Worm (Caenorhabditis elegans) whole organism, midembryonic: ENCODE measurements around the gene pei-1.

ENCODE experiments used
- T22C8.4 ChIP-seq: fragments of 200-800 bp; sonication (Bioruptor generic); IDR thresholded peaks from 2 replicates; pipeline ENCODE4 v1.3.6; 2022; ENCODE audit warnings: missing genetic modification characterization, missing compliant biosample characterization
- cog-1 ChIP-seq: sonication (generic microtip); optimal IDR thresholded peaks from 2 replicates; lab custom pipeline; 2016; ENCODE audit warnings: missing genetic modification characterization, missing compliant biosample characterization
- flt-1 ChIP-seq: fragments of 200-800 bp; sonication (Bioruptor generic); IDR thresholded peaks from 2 replicates; pipeline ENCODE4 v1.3.6; 2022; ENCODE audit warnings: missing genetic modification characterization, missing compliant biosample characterization
- klf-2 ChIP-seq: fragments of 200-800 bp; sonication (Bioruptor generic); conservative IDR thresholded peaks from 2 replicates; pipeline ENCODE4 v1.3.6; 2022; ENCODE audit warnings: missing genetic modification reagents, missing genetic modification characterization, missing compliant biosample characterization
- med-1 ChIP-seq: sonication (generic microtip); optimal IDR thresholded peaks from 2 replicates; lab custom pipeline; 2017; ENCODE audit warnings: missing genetic modification characterization, mild to moderate bottlenecking, missing compliant biosample characterization, antibody characterized with exemption, missing genetic modification reagents; ENCODE audit not compliant: insufficient read depth
- ref-1 ChIP-seq: fragments of 200-800 bp; sonication (Bioruptor generic); conservative IDR thresholded peaks from 2 replicates; pipeline ENCODE4 v1.3.6; 2022; ENCODE audit warnings: missing genetic modification reagents, missing genetic modification characterization, missing compliant biosample characterization
- tab-1 ChIP-seq: fragments of 200-800 bp; sonication (Bioruptor generic); IDR thresholded peaks from 2 replicates; pipeline ENCODE4 v1.3.6; 2022; ENCODE audit warnings: missing genetic modification characterization, missing compliant biosample characterization
- ztf-23 ChIP-seq: fragments of 200-800 bp; sonication (Bioruptor generic); IDR thresholded peaks from 2 replicates; pipeline ENCODE4 v1.3.6; 2022; ENCODE audit warnings: missing genetic modification reagents, missing genetic modification characterization, missing compliant biosample characterization
- ztf-29 ChIP-seq: fragments of 200-800 bp; sonication (Bioruptor generic); IDR thresholded peaks from 2 replicates; pipeline ENCODE4 v1.3.6; 2022; ENCODE audit warnings: missing genetic modification reagents, missing genetic modification characterization, missing compliant biosample characterization

The pei-1 gene

DNA sequence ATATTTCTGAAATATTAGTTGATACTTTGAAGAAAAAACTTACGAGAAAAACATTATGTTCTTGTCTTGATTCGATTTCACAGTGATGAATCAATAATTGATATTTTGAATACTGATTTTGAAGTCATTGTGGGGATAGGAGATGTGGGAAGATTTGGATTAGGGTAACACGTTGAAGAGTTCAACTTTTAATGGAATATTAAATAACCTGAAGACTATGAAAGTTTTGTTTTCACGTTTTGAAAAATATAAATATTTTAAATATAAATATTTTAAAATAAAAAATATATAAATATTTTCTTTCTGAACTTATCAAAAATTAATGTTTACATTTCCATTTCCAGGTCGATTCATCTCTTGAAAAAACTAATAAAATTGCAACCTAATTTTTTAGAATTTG lies at the start of gene pei-1:
pei-1 (minus strand) TSS at position 101 of the 400 bp plus-strand sequence.
- TF ChIP-seq med-1 (GFP tag; lab: Kevin White, UChicago), result no peak
- no peak for TF ChIP-seq ztf-23 (GFP tag; lab: Robert Waterston, UW)
- no peak for TF ChIP-seq T22C8.4 (GFP tag; lab: Robert Waterston, UW)
- TF ChIP-seq ref-1 (GFP tag; lab: Robert Waterston, UW), result no peak
- no peak for TF ChIP-seq cog-1
- no peak for TF ChIP-seq klf-2
- TF ChIP-seq ztf-29, result no peak
- TF ChIP-seq tab-1 (GFP tag; lab: Robert Waterston, UW), result no peak
- TF ChIP-seq flt-1 (GFP tag; lab: Robert Waterston, UW), result no peak

DNA sequence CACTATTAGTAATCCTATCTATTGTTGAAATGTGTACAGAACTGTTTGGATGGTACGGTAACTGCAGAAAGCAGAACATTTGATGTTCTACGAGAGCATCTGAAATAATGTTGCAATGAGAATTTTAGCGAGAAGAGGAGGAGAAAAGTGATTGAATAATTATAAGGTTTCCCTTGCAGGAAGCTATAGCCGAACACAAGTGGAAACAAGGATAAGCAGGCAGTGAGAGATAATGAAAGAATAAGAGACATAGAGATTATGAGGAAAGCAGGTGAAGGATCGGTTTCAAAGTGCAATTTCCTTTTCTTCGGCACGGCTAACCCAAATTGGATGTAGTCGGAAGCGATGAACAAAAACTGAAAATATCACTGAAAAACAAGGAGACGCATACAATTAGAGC lies 49.6 kb upstream of the pei-1 start, which contains the start of gene del-2:
del-2 (minus strand) TSS at position 101 of the 400 bp plus-strand sequence.
- TF ChIP-seq cog-1 (no peak), T22C8.4 (GFP tag; lab: Robert Waterston, UW) (no peak), ztf-23 (GFP tag; lab: Robert Waterston, UW) (no peak), med-1 (GFP tag; lab: Kevin White, UChicago) (no peak), klf-2 (no peak), ref-1 (GFP tag; lab: Robert Waterston, UW) (no peak), tab-1 (GFP tag; lab: Robert Waterston, UW) (no peak), flt-1 (GFP tag; lab: Robert Waterston, UW) (no peak), ztf-29 (no peak)

DNA sequence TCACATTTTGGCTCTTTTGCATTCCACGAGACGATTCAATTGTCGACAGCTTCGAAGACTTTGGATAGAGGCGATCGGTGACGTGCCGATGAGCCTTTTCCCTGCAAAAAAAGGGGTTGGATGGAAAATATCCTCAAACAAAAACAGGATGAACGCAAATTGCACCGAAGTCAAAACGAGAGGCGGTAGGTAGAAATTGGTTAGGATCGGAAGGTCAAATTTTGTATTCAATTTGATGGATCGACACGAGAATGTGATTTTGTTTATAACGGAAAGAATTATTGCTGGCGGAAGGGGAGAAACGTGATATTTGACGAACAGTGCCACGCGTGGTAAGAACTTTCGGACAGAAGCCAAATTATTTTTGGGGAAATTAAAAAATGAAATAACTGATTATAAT lies 42.5 kb upstream of the pei-1 start, which contains the start of gene mca-1:
mca-1 (minus strand) TSS at position 101 of the 400 bp plus-strand sequence.
- TF ChIP-seq cog-1, result no peak
- no peak for TF ChIP-seq tab-1 (GFP tag; lab: Robert Waterston, UW)
- no peak for TF ChIP-seq ztf-23 (GFP tag; lab: Robert Waterston, UW)
- no peak for TF ChIP-seq klf-2
- TF ChIP-seq ref-1 (GFP tag; lab: Robert Waterston, UW), result no peak
- TF ChIP-seq flt-1 (GFP tag; lab: Robert Waterston, UW), result no peak
- TF ChIP-seq T22C8.4 (GFP tag; lab: Robert Waterston, UW), result no peak
- TF ChIP-seq ztf-29, result no peak

DNA sequence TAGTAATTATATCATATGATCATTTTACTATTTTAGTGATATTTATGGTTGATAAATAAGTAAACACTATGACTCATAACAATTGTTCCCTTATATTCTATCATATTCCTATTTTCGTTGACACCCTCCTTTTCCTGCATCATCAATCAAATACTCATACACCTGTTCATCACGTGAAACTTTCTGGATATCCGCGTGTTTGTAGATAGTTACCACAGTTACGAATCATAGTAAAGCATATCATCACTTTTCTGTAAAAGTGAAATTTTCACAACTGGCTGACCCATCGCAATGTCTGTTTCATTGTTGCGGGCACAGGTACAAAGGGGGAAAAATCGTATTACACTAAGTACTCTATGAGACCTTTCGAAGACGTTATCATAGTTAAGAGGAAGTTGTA lies 41.6 kb upstream of the pei-1 start:
- no peak for TF ChIP-seq klf-2
- no peak for TF ChIP-seq ztf-23 (GFP tag; lab: Robert Waterston, UW)
- TF ChIP-seq flt-1 (GFP tag; lab: Robert Waterston, UW), result no peak
- no peak for TF ChIP-seq T22C8.4 (GFP tag; lab: Robert Waterston, UW)
- no peak for TF ChIP-seq cog-1
- no peak for TF ChIP-seq tab-1 (GFP tag; lab: Robert Waterston, UW)
- no peak for TF ChIP-seq ztf-29
- TF ChIP-seq ref-1 (GFP tag; lab: Robert Waterston, UW), result no peak
- no peak for TF ChIP-seq med-1 (GFP tag; lab: Kevin White, UChicago)

DNA sequence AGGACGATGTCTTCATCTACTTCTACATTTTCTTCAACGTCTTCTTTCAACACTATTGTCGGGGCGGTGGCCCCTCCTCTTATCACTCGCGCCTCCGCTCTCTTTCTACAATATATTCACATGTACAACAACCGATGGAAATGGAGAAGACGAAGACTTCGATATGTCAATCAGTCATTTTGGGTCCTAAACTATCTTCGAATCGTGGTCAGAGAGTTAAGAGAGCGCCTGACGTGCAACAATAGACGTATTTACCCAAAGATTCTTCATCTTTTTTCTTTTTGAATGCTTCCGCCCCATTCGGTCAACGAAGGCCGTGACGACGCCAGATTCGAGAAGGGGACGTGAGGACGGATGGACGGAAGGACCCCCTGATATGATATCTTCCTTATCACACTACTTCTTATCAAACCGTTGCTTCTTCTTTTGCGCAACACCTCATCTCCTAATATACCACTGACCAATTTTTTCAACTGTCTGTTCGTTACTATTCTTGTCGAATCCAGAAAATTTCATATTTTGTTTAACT lies 40.7 kb upstream of the pei-1 start:
- TF ChIP-seq ref-1 (GFP tag; lab: Robert Waterston, UW) (no peak), flt-1 (GFP tag; lab: Robert Waterston, UW) (no peak), klf-2 (no peak), ztf-23 (GFP tag; lab: Robert Waterston, UW) (no peak), cog-1 (no peak), ztf-29 (no peak), tab-1 (GFP tag; lab: Robert Waterston, UW) (no peak), T22C8.4 (GFP tag; lab: Robert Waterston, UW) (no peak), med-1 (GFP tag; lab: Kevin White, UChicago) (no peak)

DNA sequence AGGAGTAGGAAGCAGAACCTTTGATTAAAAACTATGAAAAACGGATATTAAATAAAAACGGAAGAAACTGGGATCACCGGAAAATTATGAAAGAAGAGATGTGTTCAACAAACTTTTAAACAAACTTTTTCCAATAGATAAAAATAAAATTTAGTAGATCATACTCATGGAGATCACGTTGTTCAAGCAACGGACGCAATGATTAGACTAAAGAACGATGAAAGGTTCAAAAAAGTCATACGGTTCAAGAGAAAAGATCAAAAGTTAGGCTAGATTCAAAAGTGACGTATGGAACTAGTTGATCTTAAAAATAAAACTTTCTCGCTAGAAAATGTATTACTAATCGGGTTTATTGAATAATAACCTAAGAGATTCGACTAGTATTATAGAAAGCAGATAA lies 39.8 kb upstream of the pei-1 start:
- TF ChIP-seq ztf-29 (no peak), cog-1 (no peak), tab-1 (GFP tag; lab: Robert Waterston, UW) (no peak), med-1 (GFP tag; lab: Kevin White, UChicago) (no peak), flt-1 (GFP tag; lab: Robert Waterston, UW) (no peak), ztf-23 (GFP tag; lab: Robert Waterston, UW) (no peak), klf-2 (no peak), ref-1 (GFP tag; lab: Robert Waterston, UW) (no peak), T22C8.4 (GFP tag; lab: Robert Waterston, UW) (no peak)

DNA sequence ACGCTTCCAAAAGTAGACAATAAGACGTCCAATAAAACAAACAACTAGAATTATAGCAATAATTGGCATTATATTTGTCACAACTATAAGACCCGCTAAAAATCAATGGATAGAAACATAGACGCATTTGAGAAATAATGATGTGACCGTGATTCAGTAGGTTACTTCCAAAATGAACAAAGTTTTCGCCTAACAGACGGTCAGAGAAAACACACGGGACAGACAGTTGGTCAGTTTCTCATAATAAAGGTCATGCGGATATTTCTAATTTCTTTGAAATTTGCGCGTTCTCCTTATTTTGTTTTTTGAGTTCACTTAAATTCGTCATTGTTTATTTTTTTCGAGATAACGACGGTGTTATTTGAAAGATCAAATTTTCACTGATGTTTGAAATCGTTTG lies 39.3 kb upstream of the pei-1 start:
- no peak for TF ChIP-seq ztf-29
- TF ChIP-seq ref-1 (GFP tag; lab: Robert Waterston, UW), result no peak
- TF ChIP-seq tab-1 (GFP tag; lab: Robert Waterston, UW), result no peak
- no peak for TF ChIP-seq ztf-23 (GFP tag; lab: Robert Waterston, UW)
- no peak for TF ChIP-seq klf-2
- no peak for TF ChIP-seq cog-1
- no peak for TF ChIP-seq med-1 (GFP tag; lab: Kevin White, UChicago)
- TF ChIP-seq flt-1 (GFP tag; lab: Robert Waterston, UW), result no peak
- no peak for TF ChIP-seq T22C8.4 (GFP tag; lab: Robert Waterston, UW)

DNA sequence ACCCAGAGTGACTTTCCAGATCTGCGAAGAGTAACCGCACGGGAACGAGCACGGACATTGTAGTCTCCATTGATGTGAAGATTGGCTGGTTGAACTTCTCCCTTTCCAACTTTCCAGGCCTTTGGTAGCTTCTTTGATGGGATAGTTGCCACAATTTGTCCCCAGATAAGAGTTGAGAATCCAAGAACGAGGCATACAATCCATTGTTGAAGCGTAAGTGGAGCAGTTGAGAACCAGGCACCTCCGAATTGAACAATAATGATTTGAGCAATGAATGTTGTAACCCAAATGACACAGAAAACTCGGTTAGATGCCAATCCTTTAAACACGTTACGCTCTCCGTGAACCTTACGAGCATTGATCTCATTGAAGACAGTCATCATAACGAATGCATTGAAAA lies 34.7 kb upstream of the pei-1 start:
- TF ChIP-seq ref-1 (GFP tag; lab: Robert Waterston, UW) (no peak), med-1 (GFP tag; lab: Kevin White, UChicago) (no peak), flt-1 (GFP tag; lab: Robert Waterston, UW) (no peak), ztf-23 (GFP tag; lab: Robert Waterston, UW) (no peak), cog-1 (no peak), klf-2 (no peak), tab-1 (GFP tag; lab: Robert Waterston, UW) (no peak), T22C8.4 (GFP tag; lab: Robert Waterston, UW) (no peak), ztf-29 (no peak)

DNA sequence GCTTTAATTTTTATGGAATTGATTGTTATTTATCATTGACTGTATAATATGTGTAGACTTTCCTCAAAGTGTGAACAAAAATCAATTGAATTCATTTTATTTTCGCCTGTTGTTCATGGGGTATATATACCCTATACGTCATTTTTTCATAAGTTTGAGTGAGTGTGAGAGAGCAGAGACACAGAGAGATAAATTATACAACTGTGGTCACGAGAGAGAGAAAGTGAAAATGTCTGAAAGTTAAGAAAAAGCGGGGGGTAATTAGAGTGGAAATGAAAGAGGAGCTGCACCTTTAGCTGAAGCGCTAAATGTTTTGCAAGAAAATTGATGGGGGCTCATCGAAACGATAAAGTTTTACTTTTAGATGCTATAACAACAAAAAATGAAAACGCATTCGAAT lies 33.5 kb upstream of the pei-1 start:
- TF ChIP-seq med-1 (GFP tag; lab: Kevin White, UChicago), result no peak
- TF ChIP-seq flt-1 (GFP tag; lab: Robert Waterston, UW), result no peak
- TF ChIP-seq T22C8.4 (GFP tag; lab: Robert Waterston, UW), result no peak
- no peak for TF ChIP-seq cog-1
- TF ChIP-seq ztf-29, result no peak
- no peak for TF ChIP-seq tab-1 (GFP tag; lab: Robert Waterston, UW)
- TF ChIP-seq ref-1 (GFP tag; lab: Robert Waterston, UW), result no peak
- no peak for TF ChIP-seq klf-2
- TF ChIP-seq ztf-23 (GFP tag; lab: Robert Waterston, UW), result no peak
